Worm (Caenorhabditis elegans) whole organism, L1 larva: ENCODE results near the gene pid-1.

Experiments
- C16A3.4 ChIP-seq: fragments of 150-350 bp; optimal IDR thresholded peaks from 2 replicates; lab custom pipeline; 2014; ENCODE audit warnings: missing biosample characterization, missing genetic modification characterization
- aly-2 ChIP-seq: fragments of 150-350 bp; optimal IDR thresholded peaks from 2 replicates; lab custom pipeline; 2014; ENCODE audit warnings: missing biosample characterization, missing genetic modification characterization
- ceh-63 ChIP-seq: fragments of 200-800 bp; sonication (Bioruptor generic); optimal IDR thresholded peaks from 2 replicates; lab custom pipeline; 2018; ENCODE audit warnings: mild to moderate bottlenecking, missing genetic modification characterization, missing compliant biosample characterization
- ceh-8 ChIP-seq: fragments of 200-800 bp; sonication (Bioruptor generic); optimal IDR thresholded peaks from 2 replicates; lab custom pipeline; 2018; ENCODE audit warnings: mild to moderate bottlenecking, missing genetic modification characterization, moderate library complexity, missing compliant biosample characterization
- ceh-82 ChIP-seq, 3 experiments: fragments of 150-350 bp in 1 of 3; sonication (generic microtip) in 2 of 3; optimal IDR thresholded peaks; 2 replicates each; lab custom pipeline; 2014 to 2017; ENCODE audit warnings: missing biosample characterization in 3 of 3, missing genetic modification characterization in 3 of 3
- ceh-88 ChIP-seq: fragments of 200-800 bp; sonication (Bioruptor generic); IDR thresholded peaks from 2 replicates; pipeline ENCODE4 v1.3.6; 2022; ENCODE audit warnings: missing genetic modification characterization, missing compliant biosample characterization
- ceh-90 ChIP-seq: sonication (generic microtip); optimal IDR thresholded peaks from 2 replicates; lab custom pipeline; 2016; ENCODE audit warnings: missing genetic modification characterization, missing compliant biosample characterization
- dpl-1 ChIP-seq, 3 experiments: fragments of 150-350 bp in 2 of 3; sonication (generic microtip) in 1 of 3; optimal IDR thresholded peaks; 2 replicates each; lab custom pipeline; 2014 to 2017; ENCODE audit warnings: missing biosample characterization in 3 of 3, missing genetic modification characterization in 3 of 3, missing genetic modification reagents in 3 of 3
- dsc-1 ChIP-seq: sonication (generic microtip); optimal IDR thresholded peaks from 2 replicates; lab custom pipeline; 2016; ENCODE audit warnings: mild to moderate bottlenecking, missing genetic modification characterization, missing compliant biosample characterization
- efl-1 ChIP-seq, 4 experiments: fragments of 150-350 bp; optimal IDR thresholded peaks in 3 of 4; peaks in 1 of 4; 1 replicate in 1 of 4; 2 replicates in 3 of 4; lab custom pipeline; 2014; ENCODE audit warnings: missing biosample characterization in 2 of 4, missing genetic modification characterization in 2 of 4, missing genetic modification reagents in 2 of 4
- egl-13 ChIP-seq: sonication (generic microtip); optimal IDR thresholded peaks from 2 replicates; lab custom pipeline; 2016; ENCODE audit warnings: missing genotype, missing genetic modification reagents, missing genetic modification characterization, missing compliant biosample characterization
- elt-2 ChIP-seq: sonication (generic microtip); optimal IDR thresholded peaks from 2 replicates; lab custom pipeline; 2016; ENCODE audit warnings: missing genetic modification characterization, mild to moderate bottlenecking, inconsistent platforms, missing compliant biosample characterization, missing genetic modification reagents
- elt-3 ChIP-seq, 6 experiments: fragments of 150-350 bp in 1 of 6; sonication (generic microtip); optimal IDR thresholded peaks; 2 replicates each; lab custom pipeline; 2017 to 2018; ENCODE audit warnings: missing biosample characterization in 6 of 6, missing genetic modification characterization in 6 of 6, inconsistent platforms in 1 of 6
- fkh-10 ChIP-seq: sonication (generic microtip); optimal IDR thresholded peaks from 2 replicates; lab custom pipeline; 2017; ENCODE audit warnings: missing biosample characterization, missing genetic modification reagents, missing genetic modification characterization
- fkh-8 ChIP-seq: sonication (generic microtip); optimal IDR thresholded peaks from 2 replicates; lab custom pipeline; 2016; ENCODE audit warnings: mild to moderate bottlenecking, missing genetic modification characterization, missing compliant biosample characterization
- fos-1 ChIP-seq: fragments of 150-350 bp; optimal IDR thresholded peaks from 2 replicates; lab custom pipeline; 2014; ENCODE audit warnings: missing biosample characterization, missing genetic modification characterization
- hlh-17 ChIP-seq: fragments of 200-800 bp; sonication (Bioruptor generic); optimal IDR thresholded peaks from 2 replicates; lab custom pipeline; 2018; ENCODE audit warnings: missing genetic modification characterization, mild to moderate bottlenecking, missing compliant biosample characterization, moderate library complexity, borderline replicate concordance
- hlh-4 ChIP-seq: sonication (generic microtip); optimal IDR thresholded peaks from 2 replicates; lab custom pipeline; 2016; ENCODE audit warnings: mild to moderate bottlenecking, missing genetic modification characterization, missing compliant biosample characterization
- irx-1 ChIP-seq: sonication (generic microtip); optimal IDR thresholded peaks from 2 replicates; lab custom pipeline; 2016; ENCODE audit warnings: missing genetic modification characterization, missing compliant biosample characterization
- isw-1 ChIP-seq: fragments of 200-800 bp; sonication (Bioruptor generic); IDR thresholded peaks from 2 replicates; pipeline ENCODE4 v1.3.6; 2022; ENCODE audit warnings: missing genetic modification characterization, missing compliant biosample characterization
- jun-1 ChIP-seq: fragments of 150-350 bp; optimal IDR thresholded peaks from 2 replicates; lab custom pipeline; 2014; ENCODE audit warnings: missing biosample characterization, missing genetic modification reagents, missing genetic modification characterization
- lin-13 ChIP-seq: fragments of 150-350 bp; optimal IDR thresholded peaks from 2 replicates; lab custom pipeline; 2014; ENCODE audit warnings: missing biosample characterization, missing genetic modification reagents, missing genetic modification characterization
- lin-14 ChIP-seq: fragments of 200-800 bp; sonication (Bioruptor generic); optimal IDR thresholded peaks from 2 replicates; lab custom pipeline; 2018; ENCODE audit warnings: mild to moderate bottlenecking, missing genetic modification characterization, moderate library complexity, missing compliant biosample characterization
- lin-15B ChIP-seq: fragments of 150-350 bp; sonication (generic microtip); optimal IDR thresholded peaks from 3 replicates; lab custom pipeline; 2014; ENCODE audit warnings: missing biosample characterization, missing genetic modification characterization
- lin-39 ChIP-seq: fragments of 150-350 bp; optimal IDR thresholded peaks from 2 replicates; lab custom pipeline; 2014; ENCODE audit warnings: missing biosample characterization, missing genetic modification reagents, missing genetic modification characterization
- lir-3 ChIP-seq: sonication (generic microtip); optimal IDR thresholded peaks from 2 replicates; lab custom pipeline; 2016; ENCODE audit warnings: mild to moderate bottlenecking, missing genetic modification characterization, moderate library complexity, missing compliant biosample characterization; ENCODE audit not compliant: poor library complexity
- lsy-2 ChIP-seq, 2 experiments: fragments of 150-350 bp; optimal IDR thresholded peaks; 2 replicates each; lab custom pipeline; 2014; ENCODE audit warnings: missing biosample characterization in 2 of 2, missing genetic modification characterization in 2 of 2
- mdl-1 ChIP-seq, 2 experiments: fragments of 150-350 bp; optimal IDR thresholded peaks; 2 replicates each; lab custom pipeline; 2014 to 2017; ENCODE audit warnings: missing biosample characterization in 2 of 2, missing genetic modification characterization in 2 of 2, inconsistent platforms in 1 of 2
- mef-2 ChIP-seq: fragments of 150-350 bp; optimal IDR thresholded peaks from 2 replicates; lab custom pipeline; 2014; ENCODE audit warnings: missing biosample characterization, missing genetic modification characterization
- mep-1 ChIP-seq: fragments of 150-350 bp; optimal IDR thresholded peaks from 2 replicates; lab custom pipeline; 2014; ENCODE audit warnings: missing biosample characterization, missing genetic modification characterization
- nhr-11 ChIP-seq: fragments of 150-350 bp; optimal IDR thresholded peaks from 2 replicates; lab custom pipeline; 2014; ENCODE audit warnings: missing biosample characterization, missing genetic modification characterization
- nhr-19 ChIP-seq: fragments of 200-800 bp; sonication (Bioruptor generic); conservative IDR thresholded peaks from 2 replicates; pipeline ENCODE4 v1.3.6; 2022; ENCODE audit warnings: missing genetic modification characterization, missing compliant biosample characterization
- nhr-20 ChIP-seq: sonication (generic microtip); optimal IDR thresholded peaks from 2 replicates; lab custom pipeline; 2016; ENCODE audit warnings: mild to moderate bottlenecking, missing genetic modification characterization, missing compliant biosample characterization
- nhr-28 ChIP-seq: fragments of 150-350 bp; optimal IDR thresholded peaks from 2 replicates; lab custom pipeline; 2014; ENCODE audit warnings: missing biosample characterization, missing genetic modification characterization
- nhr-71 ChIP-seq: sonication (generic microtip); optimal IDR thresholded peaks from 2 replicates; lab custom pipeline; 2016; ENCODE audit warnings: mild to moderate bottlenecking, missing genetic modification characterization, moderate library complexity, missing compliant biosample characterization
- nhr-90 ChIP-seq: sonication (generic microtip); optimal IDR thresholded peaks from 2 replicates; lab custom pipeline; 2016; ENCODE audit warnings: mild to moderate bottlenecking, missing genetic modification characterization, missing compliant biosample characterization; ENCODE audit not compliant: poor library complexity
- pax-3 ChIP-seq: fragments of 200-800 bp; sonication (Bioruptor generic); optimal IDR thresholded peaks from 2 replicates; lab custom pipeline; 2018; ENCODE audit warnings: mild to moderate bottlenecking, missing genetic modification characterization, moderate library complexity, missing compliant biosample characterization
- pqm-1 ChIP-seq: sonication (generic microtip); optimal IDR thresholded peaks from 3 replicates; lab custom pipeline; 2017; ENCODE audit warnings: missing biosample characterization, missing genetic modification characterization
- rnt-1 ChIP-seq: sonication (generic microtip); optimal IDR thresholded peaks from 2 replicates; lab custom pipeline; 2016; ENCODE audit warnings: mild to moderate bottlenecking, missing genetic modification characterization, moderate library complexity, missing compliant biosample characterization
- snu-23 ChIP-seq: sonication (generic microtip); optimal IDR thresholded peaks from 2 replicates; lab custom pipeline; 2016; ENCODE audit warnings: missing genetic modification characterization, missing compliant biosample characterization
- sox-4 ChIP-seq: sonication (generic microtip); optimal IDR thresholded peaks from 2 replicates; lab custom pipeline; 2016; ENCODE audit warnings: missing genetic modification characterization, missing compliant biosample characterization
- sup-37 ChIP-seq: fragments of 200-800 bp; sonication (Bioruptor generic); optimal IDR thresholded peaks from 2 replicates; lab custom pipeline; 2018; ENCODE audit warnings: mild to moderate bottlenecking, missing genetic modification characterization, missing compliant biosample characterization
- tlp-1 ChIP-seq: fragments of 150-350 bp; optimal IDR thresholded peaks from 2 replicates; lab custom pipeline; 2014; ENCODE audit warnings: missing biosample characterization, missing genetic modification characterization
- unc-30 ChIP-seq: sonication (generic microtip); optimal IDR thresholded peaks from 2 replicates; lab custom pipeline; 2017; ENCODE audit warnings: missing biosample characterization, missing genetic modification characterization
- unc-62 ChIP-seq: fragments of 150-350 bp; optimal IDR thresholded peaks from 2 replicates; lab custom pipeline; 2014; ENCODE audit warnings: missing biosample characterization, missing genetic modification reagents, missing genetic modification characterization
- unc-86 ChIP-seq: sonication (generic microtip); optimal IDR thresholded peaks from 2 replicates; lab custom pipeline; 2016; ENCODE audit warnings: missing genetic modification characterization, missing compliant biosample characterization

pid-1 gene

DNA sequence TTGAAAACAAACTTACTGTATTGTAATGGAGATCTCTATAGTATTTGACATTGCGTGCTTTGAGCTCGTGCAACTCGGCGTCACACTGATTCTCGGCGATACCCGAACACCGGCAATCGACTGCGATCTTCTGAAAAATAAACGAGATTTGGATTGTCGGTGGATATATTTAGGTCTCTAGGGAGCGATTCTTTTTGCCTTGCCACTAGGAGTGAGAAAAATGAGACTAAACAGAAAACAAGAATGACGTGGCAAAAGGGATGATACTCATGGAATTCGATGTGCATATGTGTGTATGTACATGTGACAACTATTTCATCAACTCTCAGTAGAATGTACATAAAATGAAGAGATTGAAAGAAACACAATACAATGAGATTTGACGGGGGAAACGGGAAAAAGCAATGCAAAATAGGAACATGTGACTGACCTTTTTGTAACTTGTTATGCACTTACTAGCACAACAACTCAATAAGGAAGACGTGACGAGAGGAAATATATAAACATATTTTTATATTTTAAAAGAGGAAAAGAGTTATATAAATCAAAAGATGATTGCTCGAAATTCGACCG, 24.3 kb upstream of the pid-1 start (continued):
- peak; percentile 20 for TF ChIP-seq unc-86 (tag; lab: Kevin White, UChicago)
- TF ChIP-seq, all 84 proteins: peak for 10

DNA sequence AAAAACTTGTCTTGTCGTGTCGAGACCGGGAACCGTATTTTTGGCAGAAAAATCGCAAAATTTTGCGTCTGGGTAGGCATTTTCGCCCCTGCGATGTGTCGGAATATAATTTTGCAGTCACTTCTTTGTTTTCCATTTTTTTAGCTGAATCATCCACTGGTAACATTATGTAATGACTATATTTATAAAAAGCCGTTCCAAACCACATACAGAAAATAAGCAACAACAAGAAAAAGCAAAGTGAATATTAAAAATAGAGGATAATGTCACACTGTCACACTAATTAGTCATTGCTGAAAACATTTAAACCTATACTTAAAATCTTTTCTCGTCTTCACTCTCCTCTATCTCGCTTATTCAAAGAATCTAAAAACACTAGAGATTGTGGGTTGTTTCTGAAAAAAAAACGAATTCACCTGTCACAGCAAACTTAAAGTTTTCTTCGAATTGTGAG, 19.0 kb upstream of the pid-1 start, which contains the start of gene sre-1:
Gene sre-1, plus strand, starts transcription at position 404 of the 454 bp plus-strand sequence.
- TF ChIP-seq pax-3 (tag; lab: Kevin White, UChicago) (no peak), aly-2 (no peak), lir-3 (tag; lab: Kevin White, UChicago) (no peak), hlh-4 (tag; lab: Kevin White, UChicago) (peak; percentile 58), nhr-71 (tag; lab: Kevin White, UChicago) (peak; percentile 28), efl-1 (optimal IDR thresholded peaks at IDR 0.05; lab: Kevin White, UChicago) (no peak), efl-1 (GFP tag; optimal IDR thresholded peaks at IDR 0.05 in 1 of 2; lab: Kevin White, UChicago) (peak in 1 of 2 experiments; percentile 90)
- TF ChIP-seq, all 84 proteins: peak for 3

DNA sequence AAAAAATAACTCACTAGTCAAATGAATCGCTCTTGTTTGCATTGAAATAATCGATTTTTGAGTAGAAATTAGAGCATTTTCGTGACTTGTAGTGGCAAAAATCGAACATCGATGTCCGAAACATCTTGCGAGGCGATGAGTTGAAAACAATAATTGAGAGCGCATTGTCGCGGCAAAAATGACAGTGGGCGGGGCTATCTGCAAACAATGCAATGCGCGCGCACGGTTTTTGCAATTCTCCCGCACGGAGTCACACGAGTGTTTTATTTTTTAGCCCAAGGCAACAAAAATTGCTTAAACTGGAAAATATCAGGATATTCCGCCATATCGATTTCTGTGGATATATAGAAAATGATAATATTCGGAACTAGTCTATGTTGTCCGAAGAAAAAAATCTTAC, 18.2 kb upstream of the pid-1 start, which contains the start of gene B0495.9:
Gene B0495.9, minus strand, starts transcription at position 171 of the 400 bp plus-strand sequence.
- TF ChIP-seq lsy-2 (tag; optimal IDR thresholded peaks at IDR 0.05; lab: Kevin White, UChicago) (peak; percentile 63 to 64), elt-3 (tag; optimal IDR thresholded peaks at IDR 0.05; lab: Kevin White, UChicago) (peak in 1 of 6 experiments; percentile 14), mef-2 (tag; lab: Kevin White, UChicago) (no peak), lir-3 (tag; lab: Kevin White, UChicago) (peak; percentile 26), irx-1 (peak; percentile 34), nhr-90 (peak; percentile 47), jun-1 (no peak), lin-39 (tag; lab: Kevin White, UChicago) (peak; percentile 31), tlp-1 (tag; lab: Kevin White, UChicago) (no peak), isw-1 (GFP tag; lab: Robert Waterston, UW) (peak; percentile 31; the same call in 1 of the 2 replicates), ceh-82 (tag; optimal IDR thresholded peaks at IDR 0.05; lab: Kevin White, UChicago) (peak; percentile 16 to 37 (median 21)), mep-1 (tag; lab: Kevin White, UChicago) (no peak), unc-62 (GFP tag; lab: Kevin White, UChicago) (no peak), nhr-28 (tag; lab: Kevin White, UChicago) (no peak), unc-86 (tag; lab: Kevin White, UChicago) (no peak), lin-14 (peak; percentile 42), fkh-10 (GFP tag; lab: Kevin White, UChicago) (no peak), hlh-17 (GFP tag; lab: Kevin White, UChicago) (no peak), sup-37 (GFP tag; lab: Kevin White, UChicago) (no peak), egl-13 (tag; lab: Kevin White, UChicago) (no peak), fos-1 (tag; lab: Kevin White, UChicago) (no peak), unc-30 (tag; lab: Kevin White, UChicago) (no peak), snu-23 (GFP tag; lab: Kevin White, UChicago) (peak; percentile 68), elt-2 (tag; lab: Kevin White, UChicago) (peak; percentile 29), nhr-11 (tag; lab: Kevin White, UChicago) (no peak), ceh-88 (no peak), ceh-90 (no peak), aly-2 (no peak), rnt-1 (peak; percentile 81), pqm-1 (tag; lab: Kevin White, UChicago) (no peak), ceh-8 (no peak), pax-3 (tag; lab: Kevin White, UChicago) (no peak), nhr-19 (peak; percentile 48), sox-4 (tag; lab: Kevin White, UChicago) (no peak), fkh-8 (tag; lab: Kevin White, UChicago) (no peak), lin-13 (no peak), ceh-63 (GFP tag; lab: Kevin White, UChicago) (no peak), lin-15B (tag; lab: Kevin White, UChicago) (no peak), nhr-20 (tag; lab: Kevin White, UChicago) (peak; percentile 41), mdl-1 (tag; optimal IDR thresholded peaks at IDR 0.05; lab: Kevin White, UChicago) (peak in 1 of 2 experiments; percentile 12), dpl-1 (GFP tag; optimal IDR thresholded peaks at IDR 0.05; lab: Kevin White, UChicago) (peak; percentile 42 to 54 (median 52)), C16A3.4 (tag; lab: Kevin White, UChicago) (peak; percentile 38), dsc-1 (tag; lab: Kevin White, UChicago) (peak; percentile 50)
